Fruit fly (Drosophila melanogaster): ENCODE data around the gene abd-A.

abd-A gene

dm6 chr3R:16769404-16769803 lies 60.4 kb downstream of the abd-A start (continued):
- TF ChIP-seq Mad (GFP tag; optimal IDR thresholded peaks at IDR 0.05) (no peak), CG7786 (GFP tag; optimal IDR thresholded peaks at IDR 0.05) (no peak), PHDP (tag; optimal IDR thresholded peaks at IDR 0.05) (peak; percentile 41), CG10959 (GFP tag; IDR thresholded peaks at IDR 0.05) (0 out of 2 replicates have a peak, but pooled peaks have one; percentile 34), CG2712 (tag; optimal IDR thresholded peaks at IDR 0.05) (peak; percentile 66), CG3995 (GFP tag; optimal IDR thresholded peaks at IDR 0.05) (no peak), sqz (GFP tag; optimal IDR thresholded peaks at IDR 0.05) (no peak), ssp (GFP tag; IDR thresholded peaks at IDR 0.05) (0 out of 2 replicates have a peak, but pooled peaks have one; percentile 26), Sox102F (GFP tag; optimal IDR thresholded peaks at IDR 0.05) (peak; percentile 78), sim (GFP tag; IDR thresholded peaks at IDR 0.05) (no peak), CG12219 (GFP tag; optimal IDR thresholded peaks at IDR 0.05) (no peak), oc (tag; optimal IDR thresholded peaks at IDR 0.05) (peak; percentile 63), jigr1 (GFP tag; IDR thresholded peaks at IDR 0.05) (peak; percentile 48; the same call in 1 of the 3 replicates), bab2 (GFP tag; optimal IDR thresholded peaks at IDR 0.05) (peak; percentile 34), CHES-1-like (GFP tag; optimal IDR thresholded peaks at IDR 0.05) (peak; percentile 17), otp (GFP tag; IDR thresholded peaks at IDR 0.05) (peak; percentile 63; the same call in 1 of the 3 replicates), CG33213 (GFP tag; optimal IDR thresholded peaks at IDR 0.05) (peak; percentile 6), vvl (GFP tag; IDR thresholded peaks at IDR 0.05) (peak; percentile 78), CG34422 (GFP tag; IDR thresholded peaks at IDR 0.05) (no peak), CG2875 (GFP tag; optimal IDR thresholded peaks at IDR 0.05) (peak; percentile 45), CG17385 (GFP tag; optimal IDR thresholded peaks at IDR 0.05) (peak; percentile 35), tll (GFP tag; optimal IDR thresholded peaks at IDR 0.05) (no peak), Hr3 (GFP tag; optimal IDR thresholded peaks at IDR 0.05) (peak; percentile 11), hkb (optimal IDR thresholded peaks at IDR 0.05) (no peak), hkb (GFP tag; IDR thresholded peaks at IDR 0.05) (peak; percentile 39; the same call in 1 of the 2 replicates), CG15011 (GFP tag; optimal IDR thresholded peaks at IDR 0.05) (no peak), CG1233 (GFP tag; optimal IDR thresholded peaks at IDR 0.05) (peak; percentile 18), al (GFP tag; IDR thresholded peaks at IDR 0.05) (no peak), ftz-f1 (GFP tag; optimal IDR thresholded peaks at IDR 0.05) (no peak), CG1603 (tag; optimal IDR thresholded peaks at IDR 0.05) (peak; percentile 39), Mes4 (GFP tag; optimal IDR thresholded peaks at IDR 0.05) (peak; percentile 35), nerfin-2 (GFP tag; IDR thresholded peaks at IDR 0.05; ENCODE audit: partially characterized antibody) (no peak), slp2 (GFP tag; optimal IDR thresholded peaks at IDR 0.05) (no peak), Oaz (GFP tag; IDR thresholded peaks at IDR 0.05) (0 out of 2 replicates have a peak, but pooled peaks have one; percentile 28), jing (GFP tag; optimal IDR thresholded peaks at IDR 0.05) (peak; percentile 33), CG2678 (tag; optimal IDR thresholded peaks at IDR 0.05) (peak; percentile 61), CG17361 (GFP tag; IDR thresholded peaks at IDR 0.05) (0 out of 3 replicates have a peak, but pooled peaks have one; percentile 44), ara (GFP tag; IDR thresholded peaks at IDR 0.05) (peak; percentile 49; the same call in 1 of the 2 replicates), CG2120 (GFP tag; optimal IDR thresholded peaks at IDR 0.05) (peak; percentile 22), CG9876 (GFP tag; optimal IDR thresholded peaks at IDR 0.05) (no peak), CG1792 (GFP tag; optimal IDR thresholded peaks at IDR 0.05) (peak; percentile 12), NfI (GFP tag; optimal IDR thresholded peaks at IDR 0.05) (peak; percentile 25), vnd (GFP tag; IDR thresholded peaks at IDR 0.05; ENCODE audit: partially characterized antibody) (no peak), CG15269 (tag; optimal IDR thresholded peaks at IDR 0.05) (peak; percentile 53), tio (GFP tag; optimal IDR thresholded peaks at IDR 0.05) (peak; percentile 32), CG16813 (GFP tag; IDR thresholded peaks at IDR 0.05; ENCODE audit: partially characterized antibody) (no peak), exex (tag; optimal IDR thresholded peaks at IDR 0.05) (no peak), Lhr (GFP tag; optimal IDR thresholded peaks at IDR 0.05) (peak; percentile 4), stc (GFP tag; IDR thresholded peaks at IDR 0.05) (0 out of 2 replicates have a peak, but pooled peaks have one; percentile 34), CG31441 (GFP tag; IDR thresholded peaks at IDR 0.05) (peak; percentile 49; the same call in 1 of the 2 replicates), zen (tag; optimal IDR thresholded peaks at IDR 0.05) (peak; percentile 24)
